Worm (Caenorhabditis elegans): ENCODE measurements around the gene pll-1.

Gene pll-1

DNA sequence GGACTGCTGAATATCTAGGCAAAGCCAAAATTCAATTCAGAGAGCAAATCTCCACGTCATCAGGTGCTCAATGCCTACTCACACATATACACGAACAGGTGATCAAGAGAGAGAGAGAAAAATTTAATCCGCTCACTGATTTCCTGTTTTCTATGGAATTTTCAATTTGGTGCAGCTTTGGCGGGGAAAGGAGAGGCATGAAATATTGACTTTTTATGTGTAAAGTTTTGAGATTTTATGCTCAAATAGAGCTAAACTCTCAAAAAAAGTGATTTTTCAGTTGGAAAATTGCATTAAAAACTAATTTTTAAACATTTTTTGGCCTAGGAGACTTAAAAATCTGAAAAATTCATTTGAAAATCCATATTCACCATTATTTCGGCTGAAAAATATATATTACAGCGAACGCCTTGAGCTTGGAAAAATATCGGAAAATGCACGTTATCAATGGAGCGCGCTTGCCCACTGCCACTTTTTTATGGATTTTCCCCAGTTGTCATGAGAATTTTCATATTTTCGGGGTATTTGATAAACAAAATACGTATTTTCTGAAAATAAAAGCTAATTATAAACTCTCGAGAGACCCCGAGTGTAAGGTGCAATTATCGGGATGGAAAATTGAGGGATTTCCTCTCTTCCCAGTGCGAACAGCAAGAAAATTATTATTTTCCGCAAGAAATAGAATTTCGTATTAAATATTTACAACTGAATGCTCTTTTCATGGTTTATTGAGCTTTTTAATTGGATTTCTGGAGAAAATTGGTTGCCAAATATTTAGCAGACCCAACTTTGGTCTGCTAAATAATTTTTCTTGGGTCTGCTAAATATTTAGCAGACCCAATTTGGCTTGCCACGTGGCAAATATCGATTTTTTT, 22.2 kb upstream of the pll-1 start (continued):
- TF ChIP-seq mdt-29 (GFP tag; IDR thresholded peaks at IDR 0.05): no peak
- TF ChIP-seq skn-1 (tag; optimal IDR thresholded peaks at IDR 0.05): no peak
- no peak for TF ChIP-seq lin-15B (tag; optimal IDR thresholded peaks at IDR 0.05)

DNA sequence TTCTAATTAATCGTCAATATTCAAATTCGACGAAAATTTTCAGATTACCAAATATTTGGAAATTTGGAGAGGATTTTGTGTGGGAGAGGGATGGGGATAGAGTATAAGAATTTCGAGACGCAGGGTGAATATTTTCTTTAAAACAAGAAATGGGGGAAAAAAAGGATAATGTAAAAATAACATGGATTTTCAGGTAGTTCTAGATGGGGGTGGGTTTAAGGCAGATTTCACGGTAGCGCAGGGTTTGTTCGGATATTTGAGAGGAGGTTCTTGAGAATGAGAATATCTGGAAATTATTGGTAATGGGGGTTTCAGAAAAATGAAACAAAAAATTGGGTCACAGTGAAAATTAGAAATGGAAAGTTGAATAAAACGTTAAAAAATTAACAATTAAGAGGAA, 21.4 kb upstream of the pll-1 start:
- TF ChIP-seq nhr-48 (tag; optimal IDR thresholded peaks at IDR 0.05) (no peak), ama-1 (optimal IDR thresholded peaks at IDR 0.05) (peak; percentile 81), aly-2 (tag; optimal IDR thresholded peaks at IDR 0.05) (no peak), nhr-42 (GFP tag; IDR thresholded peaks at IDR 0.05) (peak; percentile 70), snpc-1.2 (GFP tag; IDR thresholded peaks at IDR 0.05) (no peak), mes-2 (tag; optimal IDR thresholded peaks at IDR 0.05; ENCODE audit: poor library complexity, severe bottlenecking) (peak; percentile 44), lin-1 (GFP tag; IDR thresholded peaks at IDR 0.05) (peak; percentile 29; the same call in 1 of the 2 replicates), cey-2 (tag; optimal IDR thresholded peaks at IDR 0.05; ENCODE audit: borderline replicate concordance, insufficient read depth) (no peak), spr-3 (GFP tag; optimal IDR thresholded peaks at IDR 0.05) (no peak), ZK337.2 (GFP tag; IDR thresholded peaks at IDR 0.05) (no peak), egl-27 (tag; optimal IDR thresholded peaks at IDR 0.05) (no peak), pqm-1 (tag; optimal IDR thresholded peaks at IDR 0.05) (no peak), mxl-2 (GFP tag; conservative IDR thresholded peaks at IDR 0.05) (no peak; the same call in 1 of the 2 replicates), unc-62 (GFP tag; optimal IDR thresholded peaks at IDR 0.05 in 1 of 2) (no peak), unc-62 (tag; optimal IDR thresholded peaks at IDR 0.05) (no peak), egl-43 (GFP tag; IDR thresholded peaks at IDR 0.05) (no peak), dmd-6 (GFP tag; IDR thresholded peaks at IDR 0.05) (no peak), hlh-30 (tag; optimal IDR thresholded peaks at IDR 0.05; ENCODE audit: insufficient read depth) (no peak), daf-12 (tag; optimal IDR thresholded peaks at IDR 0.05) (no peak), php-3 (GFP tag; IDR thresholded peaks at IDR 0.05) (0 out of 2 replicates have a peak, but pooled peaks have one; percentile 11), nhr-41 (GFP tag; IDR thresholded peaks at IDR 0.05) (no peak), T26A8.4 (GFP tag; IDR thresholded peaks at IDR 0.05) (peak; percentile 21; the same call in 1 of the 2 replicates), mxl-3 (GFP tag; optimal IDR thresholded peaks at IDR 0.05) (no peak), lin-13 (GFP tag; optimal IDR thresholded peaks at IDR 0.05) (no peak), R02D3.7 (tag; optimal IDR thresholded peaks at IDR 0.05) (no peak), T20F7.1 (GFP tag; optimal IDR thresholded peaks at IDR 0.05) (no peak), ztf-7 (tag; optimal IDR thresholded peaks at IDR 0.05) (no peak), pha-4 (GFP tag; IDR thresholded peaks at IDR 0.05) (no peak), pha-4 (tag; optimal IDR thresholded peaks at IDR 0.05) (no peak), tag-97 (GFP tag; IDR thresholded peaks at IDR 0.05) (no peak), lsy-2 (tag; optimal IDR thresholded peaks at IDR 0.05) (peak in 1 of 2 experiments; percentile 31), hlh-11 (tag; optimal IDR thresholded peaks at IDR 0.05) (peak; percentile 24), jun-1 (tag; optimal IDR thresholded peaks at IDR 0.05) (no peak), ces-1 (GFP tag; optimal IDR thresholded peaks at IDR 0.05) (no peak), ceh-32 (tag; optimal IDR thresholded peaks at IDR 0.05; ENCODE audit: poor library complexity) (no peak), lir-3 (tag; optimal IDR thresholded peaks at IDR 0.05) (no peak), F49E8.2 (tag; optimal IDR thresholded peaks at IDR 0.05; ENCODE audit: borderline replicate concordance) (no peak), mdl-1 (tag; optimal IDR thresholded peaks at IDR 0.05) (no peak), dmd-9 (GFP tag; IDR thresholded peaks at IDR 0.05) (no peak), ceh-82 (tag; optimal IDR thresholded peaks at IDR 0.05) (no peak), fos-1 (tag; optimal IDR thresholded peaks at IDR 0.05) (no peak), Y48G9A.11 (GFP tag; IDR thresholded peaks at IDR 0.05) (no peak), zip-11 (GFP tag; IDR thresholded peaks at IDR 0.05) (0 out of 2 replicates have a peak, but pooled peaks have one; percentile 61), gei-8 (GFP tag; optimal IDR thresholded peaks at IDR 0.05) (no peak), spr-1 (tag; optimal IDR thresholded peaks at IDR 0.05) (peak; percentile 33)
